Fruit fly (Drosophila melanogaster): Measurements from ENCODE around the gene Slmap.

DNA sequence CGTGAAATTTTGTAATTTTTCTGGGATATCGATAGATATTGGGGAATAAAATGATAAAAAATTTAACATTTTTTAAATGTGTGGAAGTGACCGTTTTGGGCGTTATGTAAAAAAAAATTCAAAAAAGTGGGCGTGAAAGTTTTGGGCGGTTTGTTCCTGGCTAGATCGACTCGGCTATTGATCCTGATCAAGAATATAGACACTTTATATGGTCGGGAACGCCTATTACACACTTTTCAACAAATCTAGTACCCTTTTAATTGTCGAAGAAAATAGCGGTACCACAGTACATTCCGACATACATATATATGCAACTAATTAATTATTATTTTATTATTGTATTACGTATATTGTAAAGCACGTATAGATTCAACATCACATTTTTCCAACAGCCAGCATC lies 3.5 kb upstream of the Slmap start:
- TF ChIP-seq CG8478 (optimal IDR thresholded peaks at IDR 0.05) = no peak
- TF ChIP-seq CTCF (optimal IDR thresholded peaks at IDR 0.05) = no peak
